Fruit fly (Drosophila melanogaster): ENCODE results near the gene PolD2.

DNA sequence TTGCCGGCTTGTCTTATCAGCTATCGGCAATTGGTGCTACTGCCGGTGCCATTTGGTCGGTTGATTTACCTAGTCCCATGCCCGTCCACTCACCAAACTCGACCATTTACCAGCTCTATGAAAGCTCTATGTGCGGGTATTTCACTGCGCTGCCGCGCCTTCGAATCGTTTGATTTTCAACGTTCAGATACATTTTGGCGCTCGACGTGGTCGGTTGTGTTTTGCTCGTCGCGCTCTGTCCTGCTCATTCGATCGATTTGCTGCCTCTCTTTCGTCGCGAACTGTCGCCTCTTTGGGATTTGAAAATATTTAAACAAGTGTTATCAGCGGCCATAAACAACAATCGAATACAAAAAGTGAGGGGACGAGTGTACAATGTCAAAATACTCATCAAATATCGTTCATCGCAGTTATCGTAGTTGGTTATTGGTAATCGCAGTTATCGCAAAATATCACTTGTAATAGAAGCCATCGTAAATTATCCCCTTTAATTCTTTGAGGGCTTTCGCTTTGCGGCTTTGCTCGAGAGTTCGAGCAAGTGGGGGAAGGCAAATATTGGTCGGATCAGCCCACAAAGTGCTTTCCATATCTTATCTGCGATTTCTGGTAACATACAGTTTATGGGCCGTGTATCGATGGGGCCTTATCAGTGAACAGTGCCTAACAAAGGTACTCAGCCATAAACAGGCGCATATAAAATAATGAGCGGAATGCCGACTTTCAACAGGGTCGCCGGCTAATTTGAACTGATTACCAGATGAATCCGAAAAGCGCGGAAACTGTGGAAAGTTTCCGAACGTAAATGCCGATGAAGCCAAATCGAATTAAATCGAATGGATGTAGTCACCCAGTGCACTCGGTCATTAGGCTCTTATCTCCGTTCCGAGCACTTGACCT, 33.5 kb upstream of the PolD2 start:
- no peak for TF ChIP-seq insv (optimal IDR thresholded peaks at IDR 0.05)
- no peak for TF ChIP-seq Sin3A (optimal IDR thresholded peaks at IDR 0.05)
- TF ChIP-seq h (optimal IDR thresholded peaks at IDR 0.05): no peak
- no peak for TF ChIP-seq psq (optimal IDR thresholded peaks at IDR 0.05)
